Fruit fly (Drosophila melanogaster): ENCODE measurements around the gene CG11037.

The CG11037 gene

dm6 chr3L:20930059-20930785, 31.0 kb downstream of the CG11037 start (continued):
- no peak for TF ChIP-seq kni (GFP tag; optimal IDR thresholded peaks at IDR 0.05)
- no peak for TF ChIP-seq otp (GFP tag; IDR thresholded peaks at IDR 0.05)
- no peak for TF ChIP-seq CG34422 (GFP tag; IDR thresholded peaks at IDR 0.05)
- no peak for TF ChIP-seq NC2α (GFP tag; optimal IDR thresholded peaks at IDR 0.05)
- TF ChIP-seq ssp (GFP tag; IDR thresholded peaks at IDR 0.05) = no peak
- TF ChIP-seq CG10274 (GFP tag; optimal IDR thresholded peaks at IDR 0.05) = no peak
- TF ChIP-seq D (optimal IDR thresholded peaks at IDR 0.05) = no peak
- peak; percentile 71 for TF ChIP-seq D (GFP tag; optimal IDR thresholded peaks at IDR 0.05)
- peak; percentile 39; the same call in 1 of the 2 replicates for TF ChIP-seq Xrp1 (GFP tag; IDR thresholded peaks at IDR 0.05)
- TF ChIP-seq CoRest (tag; optimal IDR thresholded peaks at IDR 0.05) = peak; percentile 58
- no peak for TF ChIP-seq HLH3B (GFP tag; IDR thresholded peaks at IDR 0.05)
- TF ChIP-seq Dll (GFP tag; IDR thresholded peaks at IDR 0.05; ENCODE audit: partially characterized antibody) = no peak
- no peak for TF ChIP-seq Vsx1 (GFP tag; optimal IDR thresholded peaks at IDR 0.05)
- no peak for TF ChIP-seq Neu2 (GFP tag; optimal IDR thresholded peaks at IDR 0.05; ENCODE audit: borderline replicate concordance)
- TF ChIP-seq CG3163 (GFP tag; optimal IDR thresholded peaks at IDR 0.05) = no peak
- TF ChIP-seq mam (GFP tag; optimal IDR thresholded peaks at IDR 0.05) = no peak
- TF ChIP-seq CG11456 (GFP tag; IDR thresholded peaks at IDR 0.05) = no peak
- no peak for TF ChIP-seq CG2120 (GFP tag; optimal IDR thresholded peaks at IDR 0.05)
- no peak for TF ChIP-seq CG3281 (GFP tag; optimal IDR thresholded peaks at IDR 0.05)
- no peak for TF ChIP-seq CG12659 (GFP tag; optimal IDR thresholded peaks at IDR 0.05)
- TF ChIP-seq tup (GFP tag; optimal IDR thresholded peaks at IDR 0.05) = no peak
- no peak for TF ChIP-seq CG4328 (GFP tag; optimal IDR thresholded peaks at IDR 0.05)
- no peak for TF ChIP-seq Dbx (GFP tag; IDR thresholded peaks at IDR 0.05)
- peak; percentile 68 for TF ChIP-seq CG10267 (tag; optimal IDR thresholded peaks at IDR 0.05)
- TF ChIP-seq Spps (tag; optimal IDR thresholded peaks at IDR 0.05) = peak; percentile 68
- no peak for TF ChIP-seq hth (optimal IDR thresholded peaks at IDR 0.05)
- no peak for TF ChIP-seq CG18011 (GFP tag; optimal IDR thresholded peaks at IDR 0.05)
- TF ChIP-seq Xbp1 (GFP tag; optimal IDR thresholded peaks at IDR 0.05) = peak; percentile 14
- no peak for TF ChIP-seq Atf6 (GFP tag; IDR thresholded peaks at IDR 0.05)
- TF ChIP-seq scrt (GFP tag; optimal IDR thresholded peaks at IDR 0.05) = no peak
- TF ChIP-seq crc (GFP tag; optimal IDR thresholded peaks at IDR 0.05) = no peak
- no peak for TF ChIP-seq onecut (GFP tag; IDR thresholded peaks at IDR 0.05)
- no peak for TF ChIP-seq chif (GFP tag; optimal IDR thresholded peaks at IDR 0.05)
- peak; percentile 54 for TF ChIP-seq gcm (GFP tag; optimal IDR thresholded peaks at IDR 0.05)
- no peak for TF ChIP-seq Nf-YA (GFP tag; IDR thresholded peaks at IDR 0.05)
- no peak for TF ChIP-seq CG10654 (GFP tag; optimal IDR thresholded peaks at IDR 0.05)
- TF ChIP-seq sc (optimal IDR thresholded peaks at IDR 0.05) = no peak
- peak; percentile 31 for TF ChIP-seq sc (GFP tag; optimal IDR thresholded peaks at IDR 0.05)
- no peak for TF ChIP-seq CG13287 (GFP tag; IDR thresholded peaks at IDR 0.05; ENCODE audit: partially characterized antibody)
- TF ChIP-seq ERR (GFP tag; optimal IDR thresholded peaks at IDR 0.05) = no peak
- TF ChIP-seq sima (GFP tag; optimal IDR thresholded peaks at IDR 0.05) = no peak
- TF ChIP-seq toy (GFP tag; IDR thresholded peaks at IDR 0.05) = no peak
- no peak for TF ChIP-seq ato (GFP tag; IDR thresholded peaks at IDR 0.05; ENCODE audit: partially characterized antibody)
- no peak for TF ChIP-seq CG14441 (GFP tag; IDR thresholded peaks at IDR 0.05)
- TF ChIP-seq ap (GFP tag; IDR thresholded peaks at IDR 0.05) = no peak
- TF ChIP-seq salm (tag; optimal IDR thresholded peaks at IDR 0.05) = no peak
- no peak for TF ChIP-seq sim (GFP tag; IDR thresholded peaks at IDR 0.05)
- no peak for TF ChIP-seq CG3838 (GFP tag; optimal IDR thresholded peaks at IDR 0.05)
- TF ChIP-seq gcm2 (GFP tag; optimal IDR thresholded peaks at IDR 0.05) = no peak
- peak; percentile 29; the same call in 1 of the 2 replicates for TF ChIP-seq vvl (GFP tag; IDR thresholded peaks at IDR 0.05)
- TF ChIP-seq CG11504 (tag; optimal IDR thresholded peaks at IDR 0.05) = peak; percentile 72
